Fruit fly (Drosophila melanogaster): ENCODE measurements around the gene Mat89Ba.

The Mat89Ba gene

DNA sequence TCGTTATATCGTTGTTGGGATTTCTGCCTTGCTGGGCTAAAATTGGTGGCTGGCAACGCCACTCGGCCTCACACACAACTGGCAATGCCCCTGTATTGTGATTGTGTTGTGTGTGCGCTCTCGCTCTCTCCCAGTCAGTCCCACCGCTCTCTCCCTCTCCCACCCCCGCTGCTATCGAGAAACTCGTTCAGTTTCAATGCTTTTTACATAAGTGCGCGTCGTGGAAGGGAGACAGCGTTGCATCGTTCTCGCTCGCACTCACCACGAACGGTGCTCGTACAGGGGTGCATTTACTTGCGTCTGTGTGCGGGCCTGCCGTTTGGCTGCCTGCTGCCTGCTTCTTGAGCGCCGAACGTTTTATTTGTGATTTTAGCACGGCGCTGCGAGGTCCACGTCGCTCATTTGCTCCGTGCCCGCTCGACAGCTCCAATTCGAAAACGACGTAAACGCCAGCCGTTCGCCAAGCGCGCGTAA is 29.7 kb downstream of the Mat89Ba start (continued):
- TF ChIP-seq gem (tag; optimal IDR thresholded peaks at IDR 0.05) (no peak), Lim3 (GFP tag; IDR thresholded peaks at IDR 0.05) (no peak), Hr51 (GFP tag; optimal IDR thresholded peaks at IDR 0.05) (peak; percentile 48 to 60), sens (GFP tag) (peak; percentile 92), CG8290 (GFP tag; optimal IDR thresholded peaks at IDR 0.05) (no peak), CG8290 (tag; optimal IDR thresholded peaks at IDR 0.05) (peak in 1 of 2 experiments; percentile 92), Aef1 (GFP tag; IDR thresholded peaks at IDR 0.05) (no peak), pfk (GFP tag; optimal IDR thresholded peaks at IDR 0.05) (peak; percentile 83), Hmr (GFP tag; optimal IDR thresholded peaks at IDR 0.05) (peak; percentile 60), ssp (GFP tag; IDR thresholded peaks at IDR 0.05) (no peak), CG3995 (GFP tag; optimal IDR thresholded peaks at IDR 0.05) (no peak), CG8281 (tag; optimal IDR thresholded peaks at IDR 0.05) (peak; percentile 20), Deaf1 (tag; optimal IDR thresholded peaks at IDR 0.05) (peak; percentile 98), CG15269 (tag; optimal IDR thresholded peaks at IDR 0.05) (peak; percentile 22), CG14441 (GFP tag; IDR thresholded peaks at IDR 0.05) (no peak), CG15479 (GFP tag; optimal IDR thresholded peaks at IDR 0.05) (peak; percentile 96), HLHmδ (GFP tag; optimal IDR thresholded peaks at IDR 0.05) (peak; percentile 55), CoRest (tag; optimal IDR thresholded peaks at IDR 0.05) (no peak), Kr (GFP tag; optimal IDR thresholded peaks at IDR 0.05) (peak; percentile 67), CG6272 (GFP tag; IDR thresholded peaks at IDR 0.05) (no peak), Elba2 (GFP tag; optimal IDR thresholded peaks at IDR 0.05) (no peak), CG14014 (GFP tag; IDR thresholded peaks at IDR 0.05) (no peak), btn (GFP tag; optimal IDR thresholded peaks at IDR 0.05) (peak; percentile 26), Vsx1 (GFP tag; optimal IDR thresholded peaks at IDR 0.05) (peak; percentile 46), bcd (GFP tag; optimal IDR thresholded peaks at IDR 0.05) (peak; percentile 30), ERR (GFP tag; optimal IDR thresholded peaks at IDR 0.05) (peak; percentile 80), Blimp-1 (GFP tag; optimal IDR thresholded peaks at IDR 0.05) (peak; percentile 5), jumu (GFP tag; optimal IDR thresholded peaks at IDR 0.05) (peak; percentile 14), CG6791 (GFP tag; IDR thresholded peaks at IDR 0.05; ENCODE audit: partially characterized antibody) (no peak), CG12104 (GFP tag; optimal IDR thresholded peaks at IDR 0.05) (no peak), CG17186 (GFP tag; optimal IDR thresholded peaks at IDR 0.05) (no peak), klu (GFP tag; IDR thresholded peaks at IDR 0.05) (no peak), prd (optimal IDR thresholded peaks at IDR 0.05) (no peak), prd (GFP tag; IDR thresholded peaks at IDR 0.05) (no peak), Six4 (GFP tag; optimal IDR thresholded peaks at IDR 0.05) (no peak), CG3838 (GFP tag; optimal IDR thresholded peaks at IDR 0.05) (peak; percentile 34), CG10959 (GFP tag; IDR thresholded peaks at IDR 0.05) (no peak), CG14710 (tag; optimal IDR thresholded peaks at IDR 0.05) (no peak), CG12236 (GFP tag; optimal IDR thresholded peaks at IDR 0.05) (no peak), nmo (GFP tag; optimal IDR thresholded peaks at IDR 0.05) (peak; percentile 41), Poxn (GFP tag; IDR thresholded peaks at IDR 0.05) (no peak), CG34376 (GFP tag; optimal IDR thresholded peaks at IDR 0.05) (peak; percentile 93), CG17328 (GFP tag; IDR thresholded peaks at IDR 0.05) (no peak), hkb (optimal IDR thresholded peaks at IDR 0.05) (no peak), hkb (GFP tag; IDR thresholded peaks at IDR 0.05) (no peak), repo (GFP tag; optimal IDR thresholded peaks at IDR 0.05) (no peak), hth (optimal IDR thresholded peaks at IDR 0.05) (no peak), sens-2 (GFP tag; IDR thresholded peaks at IDR 0.05) (no peak), CG12299 (tag; optimal IDR thresholded peaks at IDR 0.05) (peak; percentile 51), CG12391 (tag; optimal IDR thresholded peaks at IDR 0.05) (no peak), CG2129 (GFP tag; IDR thresholded peaks at IDR 0.05; ENCODE audit: partially characterized antibody) (no peak), vnd (GFP tag; IDR thresholded peaks at IDR 0.05; ENCODE audit: partially characterized antibody) (no peak)
